Worm (Caenorhabditis elegans): ENCODE data around the gene dml-1.
"Not testable (repeated sequence)": the region's sequence is repeated elsewhere in the genome, so short reads cannot be mapped to it uniquely, and the experiment has no call there.

DNA sequence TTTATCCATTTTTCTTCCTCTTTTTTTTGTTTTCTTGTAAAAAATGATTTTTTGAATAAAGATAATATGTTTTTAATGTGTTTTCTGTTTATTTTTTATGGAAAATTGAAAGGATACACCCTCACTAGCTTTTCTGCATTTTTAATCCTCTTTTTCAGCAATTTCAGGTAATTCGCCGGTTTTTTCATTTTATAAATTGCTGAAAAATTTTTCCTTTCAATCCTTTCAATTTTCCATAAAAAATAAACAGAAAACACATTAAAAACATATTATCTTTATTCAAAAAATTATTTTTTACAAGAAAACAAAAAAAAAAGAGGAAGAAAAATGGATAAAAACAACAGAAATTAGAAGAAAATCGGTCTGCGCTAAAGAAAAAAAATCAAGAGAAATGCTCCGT is 31.0 kb downstream of the dml-1 start, which contains the start of gene Y54G2A.50:
- TF ChIP-seq tlf-1 (GFP tag; optimal IDR thresholded peaks at IDR 0.05); ztf-25 (GFP tag; IDR thresholded peaks at IDR 0.05): not testable (repeated sequence)
